Worm (Caenorhabditis elegans) whole organism, L4 larva: Measurements from ENCODE around the gene R09D1.12.

Experiments used
- F49E8.2 ChIP-seq: sonication (generic microtip); optimal IDR thresholded peaks from 2 replicates; lab custom pipeline; 2016; ENCODE audit warnings: missing compliant biosample characterization, mild to moderate bottlenecking, missing genetic modification characterization, borderline replicate concordance
- ZK546.5 ChIP-seq, 2 experiments: sonication (generic microtip); optimal IDR thresholded peaks; 2 replicates each; lab custom pipeline; 2017; ENCODE audit warnings: missing biosample characterization in 2 of 2, missing genetic modification characterization in 2 of 2
- ceh-32 ChIP-seq: sonication (generic microtip); optimal IDR thresholded peaks from 2 replicates; lab custom pipeline; 2016; ENCODE audit warnings: mild to moderate bottlenecking, missing genetic modification characterization, missing compliant biosample characterization; ENCODE audit not compliant: poor library complexity
- ceh-82 ChIP-seq: sonication (generic microtip); optimal IDR thresholded peaks from 2 replicates; lab custom pipeline; 2017; ENCODE audit warnings: missing biosample characterization, missing genetic modification characterization
- ces-1 ChIP-seq: fragments of 150-350 bp; sonication (generic microtip); optimal IDR thresholded peaks from 4 replicates; lab custom pipeline; 2014; ENCODE audit warnings: missing biosample characterization, missing genetic modification reagents, missing genetic modification characterization
- dpl-1 ChIP-seq: fragments of 150-350 bp; optimal IDR thresholded peaks from 2 replicates; lab custom pipeline; 2014; ENCODE audit warnings: missing biosample characterization, missing genetic modification reagents, missing genetic modification characterization
- pha-4 ChIP-seq, 2 experiments: fragments of 150-350 bp in 1 of 2; fragments of 200-800 bp in 1 of 2; sonication (Bioruptor generic) in 1 of 2; IDR thresholded peaks in 1 of 2; optimal IDR thresholded peaks in 1 of 2; 2 replicates each; pipeline versions ENCODE4 v1.3.6 to Lab custom; 2014 to 2022; ENCODE audit warnings: missing genetic modification characterization in 2 of 2, missing genetic modification reagents in 2 of 2, missing biosample characterization in 1 of 2, missing compliant biosample characterization in 1 of 2
- php-3 ChIP-seq: fragments of 200-800 bp; sonication (Bioruptor generic); IDR thresholded peaks from 2 replicates; pipeline ENCODE4 v1.3.6; 2022; ENCODE audit warnings: missing genetic modification reagents, missing genetic modification characterization, missing compliant biosample characterization
- pqm-1 ChIP-seq: sonication (generic microtip); optimal IDR thresholded peaks from 2 replicates; lab custom pipeline; 2017; ENCODE audit warnings: missing biosample characterization, missing genetic modification characterization
- ztf-11 ChIP-seq: fragments of 150-350 bp; optimal IDR thresholded peaks from 2 replicates; lab custom pipeline; 2014; ENCODE audit warnings: missing biosample characterization, missing genetic modification characterization

DNA sequence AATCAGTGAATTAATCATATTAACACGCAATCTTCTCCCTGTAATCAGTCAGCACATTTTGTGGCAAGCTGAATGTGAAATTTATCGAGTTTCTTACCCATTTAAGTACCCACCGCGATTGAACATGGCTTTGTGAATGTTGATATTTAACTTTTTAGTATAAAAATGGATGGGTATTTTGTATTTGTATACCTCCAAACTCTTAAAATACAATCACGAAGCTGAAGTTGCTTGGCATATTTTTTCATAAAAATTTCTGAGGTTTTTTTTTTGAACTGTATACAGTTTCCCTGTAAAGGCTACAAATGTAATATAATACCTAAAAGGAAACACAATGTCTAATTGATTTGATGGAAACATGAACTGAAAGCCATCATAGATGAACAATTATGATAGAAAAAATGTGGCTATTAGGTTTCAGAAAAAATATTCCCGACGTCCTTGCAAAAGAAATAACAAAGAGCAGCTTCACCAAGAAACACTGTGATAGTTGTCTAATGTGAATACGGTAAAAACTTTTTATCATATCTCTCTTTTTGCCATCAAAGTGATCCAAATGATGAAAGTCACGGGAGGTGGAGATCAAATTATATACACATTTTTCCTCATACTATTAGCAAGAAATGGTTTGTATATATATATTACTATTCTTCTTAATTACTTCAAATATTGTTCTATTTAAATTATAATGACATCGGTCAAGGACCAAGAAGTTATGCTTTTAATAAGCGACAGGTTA lies 22.5 kb upstream of the R09D1.12 start, which contains the start of the genes chil-25 and chil-26:
- no peak for TF ChIP-seq pqm-1 (tag; lab: Kevin White, UChicago)
- TF ChIP-seq php-3 (GFP tag; lab: Robert Waterston, UW), result no peak
- no peak for TF ChIP-seq F49E8.2 (tag; lab: Kevin White, UChicago)
- TF ChIP-seq ceh-32, result no peak
- no peak for TF ChIP-seq ztf-11
- no peak for TF ChIP-seq ceh-82 (tag; lab: Kevin White, UChicago)
- no peak for TF ChIP-seq ZK546.5 (tag; optimal IDR thresholded peaks at IDR 0.05; lab: Kevin White, UChicago)
- no peak for TF ChIP-seq dpl-1 (GFP tag; lab: Kevin White, UChicago)
- no peak for TF ChIP-seq ces-1 (GFP tag; lab: Kevin White, UChicago)
- no peak for TF ChIP-seq pha-4 (GFP tag; IDR thresholded peaks at IDR 0.05; lab: Robert Waterston, UW)
- TF ChIP-seq pha-4 (tag; optimal IDR thresholded peaks at IDR 0.05; lab: Kevin White, UChicago), result no peak
